Fruit fly (Drosophila melanogaster) whole organism, embryonic: Measurements from ENCODE around the gene Tbc1d22.

Experiments used
- Atf6 ChIP-seq: fragments of 200-800 bp; sonication (Bioruptor generic); IDR thresholded peaks from 2 replicates; pipeline ENCODE4 v1.3.6; 2022; ENCODE audit warnings: missing biosample characterization, missing genetic modification characterization
- Awh ChIP-seq: fragments of 200-800 bp; sonication (Bioruptor generic); IDR thresholded peaks from 2 replicates; pipeline ENCODE4, ENCODE4 v1.3.6; 2022; ENCODE audit warnings: missing biosample characterization, missing genetic modification characterization
- Bgb ChIP-seq: fragments of 200-800 bp; sonication (Bioruptor generic); IDR thresholded peaks from 2 replicates; pipeline ENCODE4 v1.3.6; 2022; ENCODE audit warnings: missing biosample characterization, missing genetic modification characterization; ENCODE audit not compliant: partially characterized antibody
- BtbVII ChIP-seq: fragments of 200-800 bp; sonication (Bioruptor generic); optimal IDR thresholded peaks from 3 replicates; lab custom pipeline; 2017; ENCODE audit warnings: missing biosample characterization, mild to moderate bottlenecking, missing genetic modification characterization
- CG10209 ChIP-seq: fragments of 200-800 bp; sonication (Bioruptor generic); optimal IDR thresholded peaks from 3 replicates; lab custom pipeline; 2017; ENCODE audit warnings: missing biosample characterization, mild to moderate bottlenecking, missing genetic modification characterization, missing genetic modification reagents
- CG10366 ChIP-seq: fragments of 200-800 bp; sonication (Bioruptor generic); IDR thresholded peaks from 2 replicates; pipeline ENCODE4 v1.3.6; 2022; ENCODE audit warnings: missing biosample characterization, missing genetic modification characterization
- CG11247 ChIP-seq: fragments of 200-800 bp; sonication (Bioruptor generic); IDR thresholded peaks from 2 replicates; pipeline ENCODE4 v1.3.6; 2022; ENCODE audit warnings: missing biosample characterization, missing genetic modification characterization
- CG11560 ChIP-seq: fragments of 200-800 bp; sonication (Bioruptor generic); IDR thresholded peaks from 3 replicates; pipeline ENCODE4 v1.3.6; 2022; ENCODE audit warnings: missing biosample characterization, missing genetic modification characterization
- CG15514 ChIP-seq: fragments of 200-800 bp; sonication (Bioruptor generic); optimal IDR thresholded peaks from 3 replicates; lab custom pipeline; 2017; ENCODE audit warnings: missing biosample characterization, missing genetic modification characterization, mild to moderate bottlenecking, moderate library complexity, missing genetic modification reagents
- CG1647 ChIP-seq: fragments of 200-800 bp; sonication (Bioruptor generic); optimal IDR thresholded peaks from 3 replicates; lab custom pipeline; 2016; ENCODE audit warnings: missing biosample characterization, missing genetic modification characterization
- CG16779 ChIP-seq: fragments of 200-800 bp; sonication (Bioruptor generic); IDR thresholded peaks from 2 replicates; pipeline ENCODE4 v1.3.6; 2022; ENCODE audit warnings: missing biosample characterization, missing genetic modification characterization
- CG18011 ChIP-seq: fragments of 200-800 bp; sonication (Bioruptor generic); optimal IDR thresholded peaks from 2 replicates; lab custom pipeline; 2017; ENCODE audit warnings: missing biosample characterization, missing genetic modification characterization, mild to moderate bottlenecking, moderate library complexity, missing genotype
- CG2875 ChIP-seq: fragments of 200-800 bp; sonication (Bioruptor generic); optimal IDR thresholded peaks from 2 replicates; lab custom pipeline; 2017; ENCODE audit warnings: missing biosample characterization, mild to moderate bottlenecking, missing genetic modification characterization, missing genetic modification reagents
- CG2889 ChIP-seq: fragments of 200-800 bp; sonication (Bioruptor generic); IDR thresholded peaks from 3 replicates; pipeline ENCODE4 v1.3.6; 2022; ENCODE audit warnings: missing biosample characterization, missing genetic modification characterization
- CG31224 ChIP-seq: fragments of 200-800 bp; sonication (Bioruptor generic); IDR thresholded peaks from 2 replicates; pipeline ENCODE4 v1.3.6; 2022; ENCODE audit warnings: missing biosample characterization, missing genetic modification characterization
- CG32772 ChIP-seq: fragments of 200-800 bp; sonication (Bioruptor generic); IDR thresholded peaks from 2 replicates; pipeline ENCODE4 v1.3.6; 2022; ENCODE audit warnings: missing biosample characterization, missing genetic modification characterization
- CG34376 ChIP-seq: fragments of 200-800 bp; sonication (Bioruptor generic); optimal IDR thresholded peaks from 2 replicates; lab custom pipeline; 2018; ENCODE audit warnings: missing biosample characterization, mild to moderate bottlenecking, missing genetic modification characterization
- CG4707 ChIP-seq: fragments of 200-800 bp; sonication (Bioruptor generic); optimal IDR thresholded peaks from 2 replicates; lab custom pipeline; 2018; ENCODE audit warnings: missing biosample characterization, mild to moderate bottlenecking, missing genetic modification characterization, moderate library complexity
- CG7745 ChIP-seq: fragments of 200-800 bp; sonication (Bioruptor generic); optimal IDR thresholded peaks from 2 replicates; lab custom pipeline; 2018; ENCODE audit warnings: missing biosample characterization, mild to moderate bottlenecking, missing genetic modification characterization, moderate library complexity
- CG9727 ChIP-seq: fragments of 200-800 bp; sonication (Bioruptor generic); optimal IDR thresholded peaks from 3 replicates; lab custom pipeline; 2017; ENCODE audit warnings: missing biosample characterization, mild to moderate bottlenecking, missing genetic modification characterization
- CG9817 ChIP-seq: fragments of 200-800 bp; sonication (Bioruptor generic); optimal IDR thresholded peaks from 2 replicates; lab custom pipeline; 2018; ENCODE audit warnings: missing biosample characterization, mild to moderate bottlenecking, missing genetic modification characterization, moderate library complexity
- CG9932 ChIP-seq: fragments of 200-800 bp; sonication (Bioruptor generic); IDR thresholded peaks from 2 replicates; pipeline ENCODE4 v1.3.6; 2022; ENCODE audit warnings: missing biosample characterization, missing genetic modification characterization
- CHES-1-like ChIP-seq: fragments of 200-800 bp; sonication (Bioruptor generic); optimal IDR thresholded peaks from 2 replicates; lab custom pipeline; 2016; ENCODE audit warnings: missing biosample characterization, missing genetic modification characterization
- E2f2 ChIP-seq: fragments of 200-800 bp; sonication (Bioruptor generic); IDR thresholded peaks from 2 replicates; pipeline ENCODE4 v1.3.6; 2022; ENCODE audit warnings: missing biosample characterization, missing genetic modification characterization
- Hand ChIP-seq: fragments of 200-800 bp; sonication (Bioruptor generic); optimal IDR thresholded peaks from 2 replicates; lab custom pipeline; 2017; ENCODE audit warnings: mild to moderate bottlenecking, missing biosample characterization, missing genetic modification reagents, missing genetic modification characterization
- Hsf ChIP-seq: fragments of 200-800 bp; sonication (Bioruptor generic); optimal IDR thresholded peaks from 3 replicates; lab custom pipeline; 2016; ENCODE audit warnings: missing biosample characterization, missing genetic modification characterization
- MESR4 ChIP-seq: fragments of 200-800 bp; sonication (Bioruptor generic); optimal IDR thresholded peaks from 2 replicates; lab custom pipeline; 2018; ENCODE audit warnings: missing biosample characterization, mild to moderate bottlenecking, missing genetic modification characterization, moderate library complexity
- NC2β ChIP-seq: fragments of 200-800 bp; sonication (Bioruptor generic); optimal IDR thresholded peaks from 2 replicates; lab custom pipeline; 2016; ENCODE audit warnings: missing biosample characterization, missing genetic modification characterization
- NFAT ChIP-seq: fragments of 200-800 bp; sonication (Bioruptor generic); IDR thresholded peaks from 2 replicates; pipeline ENCODE4 v1.3.6; 2022; ENCODE audit warnings: missing biosample characterization, missing genetic modification characterization
- NfI ChIP-seq: fragments of 200-800 bp; sonication (Bioruptor generic); optimal IDR thresholded peaks from 3 replicates; lab custom pipeline; 2018; ENCODE audit warnings: missing biosample characterization, mild to moderate bottlenecking, missing genetic modification characterization, moderate library complexity
- Poxn ChIP-seq: fragments of 200-800 bp; sonication (Bioruptor generic); IDR thresholded peaks from 2 replicates; pipeline ENCODE4 v1.3.6; 2022; ENCODE audit warnings: missing biosample characterization, missing genetic modification characterization
- Ssrp ChIP-seq: fragments of 200-800 bp; sonication (Bioruptor generic); optimal IDR thresholded peaks from 2 replicates; lab custom pipeline; 2018; ENCODE audit warnings: missing biosample characterization, mild to moderate bottlenecking, missing genetic modification characterization, moderate library complexity
- Taf1 ChIP-seq: fragments of 200-800 bp; sonication (Bioruptor generic); IDR thresholded peaks from 2 replicates; pipeline ENCODE4 v1.3.6; 2022; ENCODE audit warnings: missing biosample characterization, missing genetic modification characterization
- ap ChIP-seq: fragments of 200-800 bp; sonication (Bioruptor generic); IDR thresholded peaks from 2 replicates; pipeline ENCODE4 v1.3.6; 2022; ENCODE audit warnings: missing biosample characterization, missing genetic modification characterization
- bbx ChIP-seq: fragments of 200-800 bp; sonication (Bioruptor generic); IDR thresholded peaks from 2 replicates; pipeline ENCODE4 v1.3.6; 2022; ENCODE audit warnings: missing biosample characterization, missing genetic modification characterization; ENCODE audit not compliant: partially characterized antibody
- cg ChIP-seq: fragments of 200-800 bp; sonication (Bioruptor generic); optimal IDR thresholded peaks from 3 replicates; lab custom pipeline; 2019; ENCODE audit warnings: missing biosample characterization, mild to moderate bottlenecking, missing genetic modification characterization, moderate library complexity
- crc ChIP-seq: fragments of 200-800 bp; sonication (Bioruptor generic); optimal IDR thresholded peaks from 2 replicates; lab custom pipeline; 2016; ENCODE audit warnings: missing biosample characterization, missing genetic modification characterization
- gsb ChIP-seq: fragments of 200-800 bp; sonication (Bioruptor generic); IDR thresholded peaks from 2 replicates; pipeline ENCODE4 v1.3.6; 2022; ENCODE audit warnings: missing biosample characterization, missing genetic modification characterization
- hb ChIP-seq: fragments of 200-800 bp; sonication (Bioruptor generic); IDR thresholded peaks from 3 replicates; pipeline ENCODE4 v1.3.6; 2022; ENCODE audit warnings: missing biosample characterization, missing genetic modification characterization; ENCODE audit not compliant: partially characterized antibody
- knrl ChIP-seq: fragments of 200-800 bp; sonication (Bioruptor generic); IDR thresholded peaks from 3 replicates; pipeline ENCODE4 v1.3.6; 2022; ENCODE audit warnings: missing biosample characterization, missing genetic modification characterization; ENCODE audit not compliant: partially characterized antibody
- lilli ChIP-seq: fragments of 200-800 bp; sonication (Bioruptor generic); optimal IDR thresholded peaks from 3 replicates; lab custom pipeline; 2016; ENCODE audit warnings: missing biosample characterization, missing genetic modification characterization
- lov ChIP-seq, 2 experiments: fragments of 200-800 bp in 1 of 2; fragments of >200 bp in 1 of 2; sonication (Bioruptor generic) in 1 of 2; IDR thresholded peaks in 1 of 2; optimal IDR thresholded peaks in 1 of 2; 2 replicates in 1 of 2; 3 replicates in 1 of 2; pipeline versions ENCODE4 v1.3.6 to Lab custom; 2017 to 2022; ENCODE audit warnings: missing biosample characterization in 1 of 2, missing genetic modification characterization in 1 of 2
- mam ChIP-seq: fragments of 200-800 bp; sonication (Bioruptor generic); optimal IDR thresholded peaks from 3 replicates; lab custom pipeline; 2016; ENCODE audit warnings: missing biosample characterization, missing genetic modification characterization
- nerfin-1 ChIP-seq: fragments of 200-800 bp; sonication (Bioruptor generic); optimal IDR thresholded peaks from 3 replicates; lab custom pipeline; 2019; ENCODE audit warnings: missing biosample characterization, mild to moderate bottlenecking, missing genetic modification characterization, moderate library complexity
- run ChIP-seq: fragments of 200-800 bp; sonication (Bioruptor generic); optimal IDR thresholded peaks from 3 replicates; lab custom pipeline; 2018; ENCODE audit warnings: missing biosample characterization, mild to moderate bottlenecking, missing genetic modification characterization
- sens ChIP-seq: fragments of 200-800 bp; sonication (Bioruptor generic); peaks from one replicate; lab custom pipeline; 2016; ENCODE audit warnings: missing biosample characterization, missing genetic modification characterization
- sima ChIP-seq: fragments of 200-800 bp; sonication (Bioruptor generic); optimal IDR thresholded peaks from 2 replicates; lab custom pipeline; 2016; ENCODE audit warnings: missing biosample characterization, missing genetic modification characterization
- trem ChIP-seq: fragments of 200-800 bp; optimal IDR thresholded peaks from 3 replicates; lab custom pipeline; 2019; ENCODE audit warnings: missing biosample characterization, mild to moderate bottlenecking, missing genetic modification characterization, moderate library complexity
- unc-4 ChIP-seq: fragments of 200-800 bp; sonication (Bioruptor generic); IDR thresholded peaks from 2 replicates; pipeline ENCODE4 v1.3.6; 2022; ENCODE audit warnings: missing biosample characterization, missing genetic modification characterization; ENCODE audit not compliant: partially characterized antibody

Gene Tbc1d22

DNA sequence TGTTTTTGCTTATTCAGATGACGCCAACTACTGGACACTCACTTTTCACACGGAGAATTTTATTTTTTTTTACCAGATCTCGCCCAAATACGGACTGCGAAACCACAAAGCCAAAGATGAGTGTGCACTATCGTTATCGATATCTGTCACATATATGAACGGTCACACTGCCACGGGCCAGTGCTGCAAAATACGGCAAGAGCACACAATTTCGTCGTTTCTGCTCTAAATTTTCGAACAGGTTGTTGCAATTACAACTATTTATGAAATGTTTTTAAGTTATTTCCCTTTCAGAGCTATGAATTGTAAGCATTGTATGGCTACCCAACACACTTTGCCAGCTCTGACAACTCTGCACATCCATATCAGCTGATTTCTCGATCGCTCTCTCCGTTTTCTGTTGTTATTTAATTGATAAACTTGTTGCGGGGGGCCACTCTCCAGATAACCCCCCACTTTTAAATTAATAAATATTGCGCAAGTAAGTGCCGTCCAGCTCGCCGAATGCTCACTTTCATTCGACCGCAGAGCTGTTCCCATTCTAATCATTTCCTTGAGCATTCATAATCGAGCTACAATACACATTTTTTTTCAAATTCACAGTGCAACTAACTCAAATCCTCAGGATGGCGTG is 25.5 kb downstream of the Tbc1d22 start, which contains the start of the genes slmb and CG5793 (continued):
- TF ChIP-seq CG2875 (GFP tag; lab: Kevin White, UChicago) (no peak), CHES-1-like (GFP tag; lab: Kevin White, UChicago) (peak; percentile 74), lov (optimal IDR thresholded peaks at IDR 0.05; lab: Kevin White, UChicago) (no peak), lov (GFP tag; IDR thresholded peaks at IDR 0.05; lab: Robert Waterston, UW) (no peak), Atf6 (GFP tag; lab: Robert Waterston, UW) (no peak), unc-4 (GFP tag; lab: Robert Waterston, UW) (peak; percentile 72), bbx (GFP tag; lab: Robert Waterston, UW) (peak; percentile 61), Ssrp (tag; lab: Kevin White, UChicago) (no peak), nerfin-1 (tag; lab: Kevin White, UChicago) (no peak), Poxn (GFP tag; lab: Robert Waterston, UW) (no peak), NC2β (GFP tag; lab: Kevin White, UChicago) (peak; percentile 29), CG1647 (GFP tag; lab: Kevin White, UChicago) (no peak), CG7745 (tag; lab: Kevin White, UChicago) (no peak), trem (tag; lab: Kevin White, UChicago) (peak; percentile 41), CG31224 (GFP tag; lab: Robert Waterston, UW) (no peak), CG10209 (peak; percentile 31), lilli (peak; percentile 35), Hand (peak; percentile 15), Awh (GFP tag; lab: Robert Waterston, UW) (no peak), CG34376 (GFP tag; lab: Kevin White, UChicago) (peak; percentile 91), cg (GFP tag; lab: Kevin White, UChicago) (no peak), CG9817 (tag; lab: Kevin White, UChicago) (peak; percentile 24), NFAT (GFP tag; lab: Robert Waterston, UW) (0 out of 2 replicates have a peak, but pooled peaks have one; percentile 29), ap (GFP tag; lab: Robert Waterston, UW) (no peak), CG18011 (peak; percentile 28), Taf1 (GFP tag; lab: Robert Waterston, UW) (no peak), CG11560 (tag; lab: Robert Waterston, UW) (no peak), E2f2 (peak; percentile 63), crc (GFP tag; lab: Kevin White, UChicago) (peak; percentile 23), gsb (GFP tag; lab: Robert Waterston, UW) (no peak), CG9932 (GFP tag; lab: Robert Waterston, UW) (peak; percentile 74), CG11247 (0 out of 2 replicates have a peak, but pooled peaks have one; percentile 10), NfI (GFP tag; lab: Kevin White, UChicago) (peak; percentile 39), Bgb (GFP tag; lab: Robert Waterston, UW) (peak; percentile 59), sens (GFP tag; lab: Kevin White, UChicago) (peak; percentile 90), CG15514 (GFP tag; lab: Kevin White, UChicago) (peak; percentile 68), BtbVII (GFP tag; lab: Kevin White, UChicago) (no peak), CG9727 (peak; percentile 49), CG16779 (no peak), CG4707 (GFP tag; lab: Kevin White, UChicago) (no peak), hb (GFP tag; lab: Robert Waterston, UW) (no peak), MESR4 (GFP tag; lab: Kevin White, UChicago) (peak; percentile 42), mam (peak; percentile 74), CG32772 (no peak), knrl (GFP tag; lab: Robert Waterston, UW) (peak; percentile 65), run (no peak), sima (GFP tag; lab: Kevin White, UChicago) (peak; percentile 16), CG2889 (GFP tag; lab: Robert Waterston, UW) (no peak), CG10366 (GFP tag; lab: Robert Waterston, UW) (peak; percentile 29; the same call in 1 of the 2 replicates), Hsf (GFP tag; lab: Kevin White, UChicago) (peak; percentile 35)
